Fruit fly (Drosophila melanogaster) whole organism, prepupa: ENCODE results near the gene CG10591.

ENCODE experiments used
- Sox102F ChIP-seq: fragments of 200-800 bp; sonication (Bioruptor generic); optimal IDR thresholded peaks from 2 replicates; lab custom pipeline; 2016; ENCODE audit warnings: missing biosample characterization, mild to moderate bottlenecking, missing genetic modification characterization
- fd85E ChIP-seq: fragments of 200-800 bp; sonication (Bioruptor generic); optimal IDR thresholded peaks from 3 replicates; lab custom pipeline; 2016; ENCODE audit warnings: missing biosample characterization, missing genetic modification characterization
- lz ChIP-seq: fragments of 200-800 bp; sonication (Bioruptor generic); optimal IDR thresholded peaks from 3 replicates; lab custom pipeline; 2016; ENCODE audit warnings: missing biosample characterization, missing genetic modification characterization

DNA sequence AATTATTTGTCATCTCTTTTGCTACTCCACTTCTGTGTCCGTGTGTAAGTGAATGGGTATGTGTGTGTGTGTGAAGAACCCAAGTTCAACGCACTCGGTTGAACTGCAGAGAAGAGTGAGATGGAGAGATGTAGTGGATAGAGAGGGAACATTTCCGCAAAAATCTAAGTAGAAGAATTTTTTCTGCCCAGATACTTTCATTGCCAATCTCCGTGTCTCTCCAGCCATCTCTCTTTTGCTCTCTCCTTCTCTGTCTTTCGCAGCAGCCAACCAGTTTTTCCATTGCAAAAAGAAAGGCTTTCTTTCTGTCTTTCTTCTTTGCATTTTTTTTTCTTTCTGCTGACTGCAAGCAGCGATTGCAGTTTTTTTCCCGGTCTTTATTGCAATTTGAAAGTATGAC is 19.2 kb upstream of the CG10591 start:
- no peak for TF ChIP-seq Sox102F
- TF ChIP-seq fd85E (GFP tag; lab: Kevin White, UChicago) = no peak
- no peak for TF ChIP-seq lz (GFP tag; lab: Kevin White, UChicago)
